Worm (Caenorhabditis elegans) whole organism, L1 larva: ENCODE data around the gene C32D5.11.

Source experiments
- fkh-10 ChIP-seq: sonication (generic microtip); optimal IDR thresholded peaks from 2 replicates; lab custom pipeline; 2017; ENCODE audit warnings: missing biosample characterization, missing genetic modification reagents, missing genetic modification characterization
- grh-1 ChIP-seq: fragments of 200-800 bp; sonication (Bioruptor generic); IDR thresholded peaks from 2 replicates; pipeline ENCODE4 v1.3.6; 2022; ENCODE audit warnings: missing genetic modification reagents, missing genetic modification characterization, missing compliant biosample characterization
- mep-1 ChIP-seq: fragments of 150-350 bp; optimal IDR thresholded peaks from 2 replicates; lab custom pipeline; 2014; ENCODE audit warnings: missing biosample characterization, missing genetic modification characterization
- nhr-28 ChIP-seq: fragments of 150-350 bp; optimal IDR thresholded peaks from 2 replicates; lab custom pipeline; 2014; ENCODE audit warnings: missing biosample characterization, missing genetic modification characterization
- tlp-1 ChIP-seq: fragments of 150-350 bp; optimal IDR thresholded peaks from 2 replicates; lab custom pipeline; 2014; ENCODE audit warnings: missing biosample characterization, missing genetic modification characterization

DNA sequence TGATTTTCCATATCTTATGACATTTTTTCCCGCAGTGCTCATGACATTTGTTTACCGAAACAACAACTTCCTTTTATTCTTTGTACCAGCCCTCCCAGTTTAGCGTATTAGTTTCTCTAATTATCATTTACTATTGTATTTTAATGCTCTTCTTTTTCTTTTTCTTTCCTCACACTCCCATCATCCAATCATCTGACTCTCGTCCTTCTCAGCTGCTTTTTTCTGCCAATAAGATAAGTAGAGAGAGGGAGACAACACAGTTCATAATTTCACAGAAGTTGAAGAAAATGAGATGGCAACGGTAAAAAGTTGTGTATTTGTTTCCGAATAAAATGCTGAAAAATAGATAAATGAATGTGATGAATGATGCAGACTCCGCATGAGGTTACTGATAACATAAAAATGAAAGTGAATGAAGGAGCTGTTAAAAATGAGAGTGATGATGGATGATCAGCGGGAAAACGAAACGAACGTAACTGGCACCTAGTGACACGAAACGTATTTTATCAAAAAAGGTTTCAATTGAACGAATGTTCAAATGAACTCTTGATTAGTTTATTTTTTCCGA is 22.2 kb upstream of the C32D5.11 start:
- TF ChIP-seq mep-1 (tag; lab: Kevin White, UChicago) = no peak
- TF ChIP-seq fkh-10 (GFP tag; lab: Kevin White, UChicago) = no peak
- TF ChIP-seq nhr-28 (tag; lab: Kevin White, UChicago) = no peak
- TF ChIP-seq tlp-1 = no peak
- no peak for TF ChIP-seq grh-1 (GFP tag; lab: Robert Waterston, UW)
